Fruit fly (Drosophila melanogaster): Measurements from ENCODE around the gene CG43155.

DNA sequence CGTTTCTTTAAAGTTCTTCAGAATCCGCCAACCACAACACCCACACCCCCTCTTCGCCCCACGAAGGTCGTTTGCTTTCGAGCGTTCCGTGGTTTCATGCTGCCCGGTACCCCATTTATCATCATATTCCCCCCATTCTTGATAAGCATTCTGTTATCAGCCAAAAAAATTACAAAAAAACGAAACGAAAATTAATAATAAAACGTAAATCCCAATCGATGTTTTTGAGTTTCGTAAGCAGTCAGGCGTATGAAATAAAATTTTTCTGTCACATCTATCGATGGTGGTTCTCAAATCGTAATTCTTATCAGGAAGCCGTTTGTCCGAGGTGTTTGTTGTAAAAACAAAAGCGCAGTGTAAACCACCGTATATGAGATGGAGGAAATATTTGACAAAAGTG lies 35.9 kb downstream of the CG43155 start:
- TF ChIP-seq psq (optimal IDR thresholded peaks at IDR 0.05), result no peak
- TF ChIP-seq CG8478 (optimal IDR thresholded peaks at IDR 0.05), result no peak
- no peak for TF ChIP-seq Dll (optimal IDR thresholded peaks at IDR 0.05)
